Worm (Caenorhabditis elegans) whole organism, L3 larva: ENCODE results near the gene nlf-1.
A peak's percentile ranks its signal among the peaks of the same experiment; 100 is the strongest.

ENCODE experiments used
- ama-1 ChIP-seq: fragments of 150-350 bp; optimal IDR thresholded peaks from 2 replicates; lab custom pipeline; 2018
- ceh-28 ChIP-seq: fragments of 150-350 bp; optimal IDR thresholded peaks from 2 replicates; lab custom pipeline; 2014; ENCODE audit warnings: missing biosample characterization, missing genetic modification reagents, missing genetic modification characterization
- ceh-82 ChIP-seq: fragments of 150-350 bp; optimal IDR thresholded peaks from 2 replicates; lab custom pipeline; 2014; ENCODE audit warnings: missing biosample characterization, missing genetic modification characterization
- egl-27 ChIP-seq: sonication (generic microtip); optimal IDR thresholded peaks from 4 replicates; lab custom pipeline; 2017; ENCODE audit warnings: missing biosample characterization, missing genetic modification reagents, missing genetic modification characterization
- eor-1 ChIP-seq, 2 experiments: fragments of 150-350 bp; optimal IDR thresholded peaks; 2 replicates each; lab custom pipeline; 2014 to 2018; ENCODE audit warnings: missing biosample characterization in 2 of 2, missing genetic modification characterization in 2 of 2
- jun-1 ChIP-seq: fragments of 150-350 bp; optimal IDR thresholded peaks from 2 replicates; lab custom pipeline; 2014; ENCODE audit warnings: missing biosample characterization, missing genetic modification reagents, missing genetic modification characterization
- nfya-1 ChIP-seq: sonication (generic microtip); optimal IDR thresholded peaks from 2 replicates; lab custom pipeline; 2017; ENCODE audit warnings: missing genetic modification characterization, mild to moderate bottlenecking, missing compliant biosample characterization, antibody characterized with exemption, moderate library complexity; ENCODE audit not compliant: insufficient read depth
- nhr-28 ChIP-seq: fragments of 150-350 bp; optimal IDR thresholded peaks from 2 replicates; lab custom pipeline; 2014; ENCODE audit warnings: missing biosample characterization, missing genetic modification characterization
- pha-4 ChIP-seq: fragments of 150-350 bp; optimal IDR thresholded peaks from 2 replicates; lab custom pipeline; 2014; ENCODE audit warnings: missing biosample characterization, missing genetic modification reagents, missing genetic modification characterization

ce11 chrX:1010627-1011452 lies 6.5 kb downstream of the nlf-1 start:
- peak; percentile 64 for TF ChIP-seq ama-1 (lab: Kevin White, UChicago)
- TF ChIP-seq nfya-1 (tag; lab: Kevin White, UChicago), result no peak
- no peak for TF ChIP-seq ceh-82 (tag; lab: Kevin White, UChicago)
- peak; percentile 33 for TF ChIP-seq jun-1
- no peak for TF ChIP-seq eor-1 (tag; optimal IDR thresholded peaks at IDR 0.05; lab: Kevin White, UChicago)
- no peak for TF ChIP-seq egl-27
- peak; percentile 51 for TF ChIP-seq pha-4 (tag; lab: Kevin White, UChicago)
- TF ChIP-seq ceh-28 (tag; lab: Kevin White, UChicago), result no peak
- no peak for TF ChIP-seq nhr-28 (tag; lab: Kevin White, UChicago)
